Fruit fly (Drosophila melanogaster) whole organism, embryonic: ENCODE measurements around the gene CG8562.

Experiments used
- Atf6 ChIP-seq: fragments of 200-800 bp; sonication (Bioruptor generic); IDR thresholded peaks from 2 replicates; pipeline ENCODE4 v1.3.6; 2022; ENCODE audit warnings: missing biosample characterization, missing genetic modification characterization
- Bdp1 ChIP-seq: fragments of 200-800 bp; sonication (Bioruptor generic); optimal IDR thresholded peaks from 3 replicates; lab custom pipeline; 2016; ENCODE audit warnings: missing biosample characterization, missing genetic modification characterization
- BtbVII ChIP-seq: fragments of 200-800 bp; sonication (Bioruptor generic); optimal IDR thresholded peaks from 3 replicates; lab custom pipeline; 2017; ENCODE audit warnings: missing biosample characterization, mild to moderate bottlenecking, missing genetic modification characterization
- CG10209 ChIP-seq: fragments of 200-800 bp; sonication (Bioruptor generic); optimal IDR thresholded peaks from 3 replicates; lab custom pipeline; 2017; ENCODE audit warnings: missing biosample characterization, mild to moderate bottlenecking, missing genetic modification characterization, missing genetic modification reagents
- CG10959 ChIP-seq: fragments of 200-800 bp; sonication (Bioruptor generic); IDR thresholded peaks from 2 replicates; pipeline ENCODE4 v1.3.6; 2022; ENCODE audit warnings: missing biosample characterization, missing genetic modification characterization
- CG11398 ChIP-seq: fragments of 200-800 bp; sonication (Bioruptor generic); optimal IDR thresholded peaks from 2 replicates; lab custom pipeline; 2016; ENCODE audit warnings: missing biosample characterization, missing genetic modification characterization
- CG12104 ChIP-seq: fragments of 200-800 bp; sonication (Bioruptor generic); optimal IDR thresholded peaks from 3 replicates; lab custom pipeline; 2016; ENCODE audit warnings: missing biosample characterization, missing genetic modification characterization
- CG1603 ChIP-seq: fragments of 200-800 bp; sonication (Bioruptor generic); optimal IDR thresholded peaks from 2 replicates; lab custom pipeline; 2019; ENCODE audit warnings: missing biosample characterization, mild to moderate bottlenecking, missing genetic modification characterization, moderate library complexity
- CG16863 ChIP-seq: fragments of 200-800 bp; sonication (Bioruptor generic); optimal IDR thresholded peaks from 3 replicates; lab custom pipeline; 2016; ENCODE audit warnings: missing biosample characterization, missing genetic modification characterization
- CG3407 ChIP-seq: fragments of 200-800 bp; sonication (Bioruptor generic); optimal IDR thresholded peaks from 2 replicates; lab custom pipeline; 2018; ENCODE audit warnings: missing biosample characterization, mild to moderate bottlenecking, missing genetic modification characterization
- CG34376 ChIP-seq: fragments of 200-800 bp; sonication (Bioruptor generic); optimal IDR thresholded peaks from 2 replicates; lab custom pipeline; 2018; ENCODE audit warnings: missing biosample characterization, mild to moderate bottlenecking, missing genetic modification characterization
- CG34422 ChIP-seq: fragments of 200-800 bp; sonication (Bioruptor generic); IDR thresholded peaks from 3 replicates; pipeline ENCODE4 v1.3.6; 2022; ENCODE audit warnings: missing biosample characterization, missing genetic modification characterization
- CG3847 ChIP-seq: fragments of 200-800 bp; sonication (Bioruptor generic); IDR thresholded peaks from 2 replicates; pipeline ENCODE4 v1.3.6; 2022; ENCODE audit warnings: missing biosample characterization, missing genetic modification characterization
- CG4282 ChIP-seq: fragments of 200-800 bp; sonication (Bioruptor generic); optimal IDR thresholded peaks from 2 replicates; lab custom pipeline; 2016; ENCODE audit warnings: missing biosample characterization, missing genetic modification characterization
- CG4854 ChIP-seq: fragments of 200-800 bp; sonication (Bioruptor generic); optimal IDR thresholded peaks from 2 replicates; lab custom pipeline; 2016; ENCODE audit warnings: missing biosample characterization, missing genetic modification characterization, inconsistent platforms
- CG6854 ChIP-seq: fragments of 200-800 bp; sonication (Bioruptor generic); optimal IDR thresholded peaks from 3 replicates; lab custom pipeline; 2017; ENCODE audit warnings: missing biosample characterization, mild to moderate bottlenecking, missing genetic modification characterization
- CG7745 ChIP-seq: fragments of 200-800 bp; sonication (Bioruptor generic); optimal IDR thresholded peaks from 2 replicates; lab custom pipeline; 2018; ENCODE audit warnings: missing biosample characterization, mild to moderate bottlenecking, missing genetic modification characterization, moderate library complexity
- CG8089 ChIP-seq: fragments of 200-800 bp; sonication (Bioruptor generic); optimal IDR thresholded peaks from 3 replicates; lab custom pipeline; 2016; ENCODE audit warnings: missing biosample characterization, missing genetic modification characterization
- CG8944 ChIP-seq: fragments of 200-800 bp; sonication (Bioruptor generic); optimal IDR thresholded peaks from 3 replicates; lab custom pipeline; 2016; ENCODE audit warnings: missing biosample characterization, missing genetic modification characterization
- CTCF ChIP-seq: fragments of 200-800 bp; sonication (Bioruptor generic); optimal IDR thresholded peaks from 2 replicates; lab custom pipeline; 2017; ENCODE audit warnings: missing biosample characterization, mild to moderate bottlenecking, missing genetic modification characterization, moderate library complexity
- ERR ChIP-seq: fragments of 200-800 bp; sonication (Bioruptor generic); optimal IDR thresholded peaks from 2 replicates; lab custom pipeline; 2016; ENCODE audit warnings: missing biosample characterization, missing genetic modification characterization
- Hr3 ChIP-seq: fragments of 200-800 bp; sonication (Bioruptor generic); optimal IDR thresholded peaks from 3 replicates; lab custom pipeline; 2016; ENCODE audit warnings: missing biosample characterization, missing genetic modification characterization
- Hr39 ChIP-seq: fragments of >200 bp; optimal IDR thresholded peaks from 2 replicates; lab custom pipeline; 2017
- Lim3 ChIP-seq: fragments of 200-800 bp; sonication (Bioruptor generic); IDR thresholded peaks from 2 replicates; pipeline ENCODE4 v1.3.6; 2022; ENCODE audit warnings: missing biosample characterization, missing genetic modification characterization
- MESR4 ChIP-seq: fragments of 200-800 bp; sonication (Bioruptor generic); optimal IDR thresholded peaks from 2 replicates; lab custom pipeline; 2018; ENCODE audit warnings: missing biosample characterization, mild to moderate bottlenecking, missing genetic modification characterization, moderate library complexity
- Mrtf ChIP-seq: fragments of 200-800 bp; sonication (Bioruptor generic); IDR thresholded peaks from 3 replicates; pipeline ENCODE4 v1.3.6; 2022; ENCODE audit warnings: missing biosample characterization, missing genetic modification characterization
- NFAT ChIP-seq: fragments of 200-800 bp; sonication (Bioruptor generic); IDR thresholded peaks from 2 replicates; pipeline ENCODE4 v1.3.6; 2022; ENCODE audit warnings: missing biosample characterization, missing genetic modification characterization
- Pdp1 ChIP-seq, 2 experiments: fragments of 200-800 bp; sonication (Bioruptor generic); optimal IDR thresholded peaks; 3 replicates each; lab custom pipeline; 2016; ENCODE audit warnings: missing biosample characterization in 2 of 2, missing genetic modification characterization in 2 of 2, mild to moderate bottlenecking in 1 of 2, moderate library complexity in 1 of 2
- Ravus ChIP-seq: fragments of 200-800 bp; sonication (Bioruptor generic); IDR thresholded peaks from 2 replicates; pipeline ENCODE4 v1.3.6; 2022; ENCODE audit warnings: missing biosample characterization, missing genetic modification characterization
- Scr ChIP-seq: fragments of 200-800 bp; sonication (Bioruptor generic); IDR thresholded peaks from 2 replicates; pipeline ENCODE4 v1.3.6; 2022; ENCODE audit warnings: missing biosample characterization, missing genetic modification characterization; ENCODE audit not compliant: partially characterized antibody
- cg ChIP-seq: fragments of 200-800 bp; sonication (Bioruptor generic); optimal IDR thresholded peaks from 3 replicates; lab custom pipeline; 2019; ENCODE audit warnings: missing biosample characterization, mild to moderate bottlenecking, missing genetic modification characterization, moderate library complexity
- cwo ChIP-seq: fragments of 200-800 bp; sonication (Bioruptor generic); optimal IDR thresholded peaks from 3 replicates; lab custom pipeline; 2017; ENCODE audit warnings: missing biosample characterization, missing genetic modification characterization, mild to moderate bottlenecking, moderate library complexity, missing genetic modification reagents
- dysf ChIP-seq: fragments of 200-800 bp; sonication (Bioruptor generic); IDR thresholded peaks from 3 replicates; pipeline ENCODE4 v1.3.6; 2022; ENCODE audit warnings: missing biosample characterization, missing genetic modification characterization
- ems ChIP-seq: fragments of 200-800 bp; sonication (Bioruptor generic); optimal IDR thresholded peaks from 3 replicates; lab custom pipeline; 2016; ENCODE audit warnings: missing biosample characterization, missing genetic modification characterization
- esg ChIP-seq: fragments of 200-800 bp; sonication (Bioruptor generic); conservative IDR thresholded peaks from 2 replicates; pipeline ENCODE4 v1.3.6; 2022; ENCODE audit warnings: missing biosample characterization, missing genetic modification characterization
- eve ChIP-seq, 2 experiments: fragments of >200 bp; optimal IDR thresholded peaks; 2 replicates each; lab custom pipeline; 2017; ENCODE audit warnings: missing biosample characterization in 2 of 2, missing genetic modification characterization in 2 of 2
- gro ChIP-seq: fragments of 200-800 bp; sonication (Bioruptor generic); optimal IDR thresholded peaks from 2 replicates; lab custom pipeline; 2016; ENCODE audit warnings: missing biosample characterization, missing genetic modification characterization
- hbn ChIP-seq: fragments of 200-800 bp; sonication (Bioruptor generic); IDR thresholded peaks from 2 replicates; pipeline ENCODE4 v1.3.6; 2022; ENCODE audit warnings: missing biosample characterization, missing genetic modification characterization; ENCODE audit not compliant: partially characterized antibody
- her ChIP-seq: fragments of 200-800 bp; sonication (Bioruptor generic); optimal IDR thresholded peaks from 2 replicates; lab custom pipeline; 2016; ENCODE audit warnings: missing biosample characterization, missing genetic modification characterization
- nom ChIP-seq: fragments of 200-800 bp; sonication (Bioruptor generic); optimal IDR thresholded peaks from 2 replicates; lab custom pipeline; 2017; ENCODE audit warnings: missing biosample characterization, missing genetic modification characterization, mild to moderate bottlenecking, moderate library complexity, missing genetic modification reagents
- pzg ChIP-seq: fragments of 200-800 bp; sonication (Bioruptor generic); optimal IDR thresholded peaks from 3 replicates; lab custom pipeline; 2018; ENCODE audit warnings: missing biosample characterization, mild to moderate bottlenecking, missing genetic modification characterization, moderate library complexity
- ro ChIP-seq: fragments of 200-800 bp; sonication (Bioruptor generic); IDR thresholded peaks from 2 replicates; pipeline ENCODE4 v1.3.6; 2022; ENCODE audit warnings: missing biosample characterization, missing genetic modification characterization
- schlank ChIP-seq: fragments of 200-800 bp; sonication (Bioruptor generic); optimal IDR thresholded peaks from 2 replicates; lab custom pipeline; 2018; ENCODE audit warnings: missing biosample characterization, mild to moderate bottlenecking, missing genetic modification characterization
- scrt ChIP-seq: fragments of 200-800 bp; sonication (Bioruptor generic); optimal IDR thresholded peaks from 2 replicates; lab custom pipeline; 2018; ENCODE audit warnings: missing biosample characterization, mild to moderate bottlenecking, missing genetic modification characterization, moderate library complexity
- sens-2 ChIP-seq: fragments of 200-800 bp; sonication (Bioruptor generic); IDR thresholded peaks from 2 replicates; pipeline ENCODE4 v1.3.6; 2022; ENCODE audit warnings: missing biosample characterization, missing genetic modification characterization
- sima ChIP-seq: fragments of 200-800 bp; sonication (Bioruptor generic); optimal IDR thresholded peaks from 2 replicates; lab custom pipeline; 2016; ENCODE audit warnings: missing biosample characterization, missing genetic modification characterization
- sug ChIP-seq: fragments of 200-800 bp; optimal IDR thresholded peaks from 2 replicates; lab custom pipeline; 2019; ENCODE audit warnings: missing biosample characterization, mild to moderate bottlenecking, missing genetic modification characterization, moderate library complexity
- tin ChIP-seq: fragments of 200-800 bp; sonication (Bioruptor generic); optimal IDR thresholded peaks from 3 replicates; lab custom pipeline; 2016; ENCODE audit warnings: missing biosample characterization, missing genetic modification characterization
- tna ChIP-seq: fragments of 200-800 bp; sonication (Bioruptor generic); IDR thresholded peaks from 2 replicates; pipeline ENCODE4 v1.3.6; 2022; ENCODE audit warnings: missing biosample characterization, missing genetic modification characterization; ENCODE audit not compliant: partially characterized antibody
- tup ChIP-seq: fragments of 200-800 bp; sonication (Bioruptor generic); optimal IDR thresholded peaks from 2 replicates; lab custom pipeline; 2016; ENCODE audit warnings: missing biosample characterization, mild to moderate bottlenecking, missing genetic modification characterization, moderate library complexity
- usp ChIP-seq: fragments of >200 bp; optimal IDR thresholded peaks from 2 replicates; lab custom pipeline; 2017; ENCODE audit warnings: missing biosample characterization, missing genetic modification characterization
- zf30C ChIP-seq: fragments of 200-800 bp; sonication (Bioruptor generic); optimal IDR thresholded peaks from 3 replicates; lab custom pipeline; 2018; ENCODE audit warnings: missing biosample characterization, mild to moderate bottlenecking, missing genetic modification characterization
- zfh2 ChIP-seq: fragments of 200-800 bp; sonication (Bioruptor generic); optimal IDR thresholded peaks from 2 replicates; lab custom pipeline; 2016; ENCODE audit warnings: missing biosample characterization, missing genetic modification characterization

The CG8562 gene

dm6 chr3L:7359827-7360323, 38.2 kb upstream of the CG8562 start, which contains the start of gene pst (continued):
- TF ChIP-seq zf30C (GFP tag; lab: Kevin White, UChicago) (no peak), CG4854 (GFP tag; lab: Kevin White, UChicago) (no peak), nom (peak; percentile 43), CG6854 (GFP tag; lab: Kevin White, UChicago) (no peak), Bdp1 (GFP tag; lab: Kevin White, UChicago) (no peak), CG10209 (GFP tag; lab: Kevin White, UChicago) (no peak), ERR (GFP tag; lab: Kevin White, UChicago) (no peak), zfh2 (GFP tag; lab: Kevin White, UChicago) (no peak), pzg (no peak), BtbVII (GFP tag; lab: Kevin White, UChicago) (no peak), CG10959 (GFP tag; lab: Robert Waterston, UW) (no peak), Hr3 (no peak), eve (GFP tag; optimal IDR thresholded peaks at IDR 0.05; lab: Kevin White, UChicago) (no peak), sima (GFP tag; lab: Kevin White, UChicago) (no peak), CG4282 (GFP tag; lab: Kevin White, UChicago) (peak; percentile 29), CG1603 (tag; lab: Kevin White, UChicago) (peak; percentile 25), her (peak; percentile 48), sens-2 (GFP tag; lab: Robert Waterston, UW) (peak; percentile 6; the same call in 1 of the 2 replicates), Pdp1 (GFP tag; optimal IDR thresholded peaks at IDR 0.05; lab: Kevin White, UChicago) (no peak), gro (GFP tag; lab: Kevin White, UChicago) (peak; percentile 8), Lim3 (no peak), tna (GFP tag; lab: Robert Waterston, UW) (peak; percentile 25), MESR4 (GFP tag; lab: Kevin White, UChicago) (peak; percentile 33), CG7745 (no peak), esg (GFP tag; lab: Robert Waterston, UW) (no peak), cwo (GFP tag; lab: Kevin White, UChicago) (peak; percentile 44), ro (no peak), Mrtf (GFP tag; lab: Robert Waterston, UW) (no peak), tup (GFP tag; lab: Kevin White, UChicago) (no peak), tin (GFP tag; lab: Kevin White, UChicago) (no peak), scrt (GFP tag; lab: Kevin White, UChicago) (no peak), NFAT (peak; percentile 44; the same call in 1 of the 2 replicates), usp (GFP tag; lab: Kevin White, UChicago) (no peak), CG34422 (GFP tag; lab: Robert Waterston, UW) (no peak), Atf6 (GFP tag; lab: Robert Waterston, UW) (peak; percentile 66), Hr39 (lab: Kevin White, UChicago) (no peak), sug (tag; lab: Kevin White, UChicago) (peak; percentile 34), ems (GFP tag; lab: Kevin White, UChicago) (no peak), Ravus (GFP tag; lab: Robert Waterston, UW) (no peak), cg (GFP tag; lab: Kevin White, UChicago) (no peak), CG3847 (GFP tag; lab: Robert Waterston, UW) (no peak), CG16863 (GFP tag; lab: Kevin White, UChicago) (no peak), CG8944 (GFP tag; lab: Kevin White, UChicago) (no peak), CG8089 (GFP tag; lab: Kevin White, UChicago) (no peak), Scr (GFP tag; lab: Robert Waterston, UW) (no peak), CG3407 (GFP tag; lab: Kevin White, UChicago) (no peak), CTCF (GFP tag; lab: Kevin White, UChicago) (no peak), CG11398 (GFP tag; lab: Kevin White, UChicago) (peak; percentile 27), CG12104 (GFP tag; lab: Kevin White, UChicago) (no peak), hbn (GFP tag; lab: Robert Waterston, UW) (no peak), CG34376 (GFP tag; lab: Kevin White, UChicago) (peak; percentile 66), schlank (no peak), dysf (0 out of 3 replicates have a peak, but pooled peaks have one; percentile 26)
